Worm (Caenorhabditis elegans): ENCODE data around the gene fbxb-81.

ce11 chrIII:173501-173900, 32.5 kb upstream of the fbxb-81 start, which contains the start of gene F40G9.19:
- no peak for TF ChIP-seq crh-2 (tag; optimal IDR thresholded peaks at IDR 0.05)
- no peak for TF ChIP-seq alr-1 (tag; optimal IDR thresholded peaks at IDR 0.05)
- no peak for TF ChIP-seq unc-39 (tag; optimal IDR thresholded peaks at IDR 0.05)
- TF ChIP-seq dmd-4 (tag; optimal IDR thresholded peaks at IDR 0.05), result no peak
- no peak for TF ChIP-seq fos-1 (tag; optimal IDR thresholded peaks at IDR 0.05)
